Worm (Caenorhabditis elegans) whole organism, L4 larva: ENCODE data around the gene col-76.

Experiments used
- F26F4.8 ChIP-seq: fragments of 200-800 bp; sonication (Bioruptor generic); conservative IDR thresholded peaks from 2 replicates; pipeline ENCODE4 v1.3.6; 2022; ENCODE audit warnings: missing genetic modification characterization, missing compliant biosample characterization
- ces-1 ChIP-seq: fragments of 150-350 bp; sonication (generic microtip); optimal IDR thresholded peaks from 4 replicates; lab custom pipeline; 2014; ENCODE audit warnings: missing biosample characterization, missing genetic modification reagents, missing genetic modification characterization
- dmd-9 ChIP-seq: fragments of 200-800 bp; sonication (Bioruptor generic); IDR thresholded peaks from 2 replicates; pipeline ENCODE4 v1.3.6; 2022; ENCODE audit warnings: missing genetic modification reagents, missing genetic modification characterization, missing compliant biosample characterization
- dpl-1 ChIP-seq: fragments of 150-350 bp; optimal IDR thresholded peaks from 2 replicates; lab custom pipeline; 2014; ENCODE audit warnings: missing biosample characterization, missing genetic modification reagents, missing genetic modification characterization
- dve-1 ChIP-seq: sonication (generic microtip); optimal IDR thresholded peaks from 2 replicates; lab custom pipeline; 2017; ENCODE audit warnings: antibody characterized with exemption, mild to moderate bottlenecking, missing genetic modification characterization, missing compliant biosample characterization; ENCODE audit not compliant: insufficient read depth
- egl-27 ChIP-seq: sonication (generic microtip); optimal IDR thresholded peaks from 3 replicates; lab custom pipeline; 2017; ENCODE audit warnings: missing biosample characterization, missing genetic modification reagents, missing genetic modification characterization
- lin-29 ChIP-seq: fragments of 200-800 bp; sonication (Bioruptor generic); IDR thresholded peaks from 2 replicates; pipeline ENCODE4 v1.3.6; 2022; ENCODE audit warnings: missing genetic modification reagents, missing genetic modification characterization, missing compliant biosample characterization
- mxl-2 ChIP-seq: fragments of 200-800 bp; sonication (Bioruptor generic); conservative IDR thresholded peaks from 2 replicates; pipeline ENCODE4 v1.3.6; 2022; ENCODE audit warnings: missing genetic modification reagents, missing genetic modification characterization, missing compliant biosample characterization
- mxl-3 ChIP-seq: fragments of 200-800 bp; sonication (Bioruptor generic); optimal IDR thresholded peaks from 2 replicates; lab custom pipeline; 2018; ENCODE audit warnings: mild to moderate bottlenecking, missing genetic modification characterization, missing compliant biosample characterization
- nhr-237 ChIP-seq: sonication (generic microtip); optimal IDR thresholded peaks from 2 replicates; lab custom pipeline; 2017; ENCODE audit warnings: missing biosample characterization, missing genetic modification characterization
- snpc-4 ChIP-seq: fragments of 150-350 bp; optimal IDR thresholded peaks from 2 replicates; lab custom pipeline; 2014; ENCODE audit warnings: missing biosample characterization, missing genetic modification characterization
- unc-62 ChIP-seq, 3 experiments: fragments of 150-350 bp in 1 of 3; sonication (generic microtip); optimal IDR thresholded peaks in 2 of 3; peaks in 1 of 3; 1 replicate in 1 of 3; 2 replicates in 2 of 3; lab custom pipeline; 2014 to 2017; ENCODE audit warnings: missing biosample characterization in 3 of 3, missing genetic modification characterization in 3 of 3, missing genetic modification reagents in 3 of 3, missing genotype in 1 of 3
- zag-1 ChIP-seq: fragments of 150-350 bp; optimal IDR thresholded peaks from 2 replicates; lab custom pipeline; 2014; ENCODE audit warnings: missing biosample characterization, missing genetic modification characterization

- no peak for TF ChIP-seq F26F4.8
- no peak for TF ChIP-seq mxl-3
- TF ChIP-seq dpl-1 (GFP tag; lab: Kevin White, UChicago): no peak
- TF ChIP-seq snpc-4: no peak
- TF ChIP-seq lin-29 (GFP tag; lab: Robert Waterston, UW): no peak
- peak in 1 of 2 experiments; percentile 49 for TF ChIP-seq unc-62 (GFP tag; optimal IDR thresholded peaks at IDR 0.05 in 1 of 2; lab: Kevin White, UChicago)
- no peak for TF ChIP-seq unc-62 (tag; optimal IDR thresholded peaks at IDR 0.05; lab: Kevin White, UChicago)
- no peak for TF ChIP-seq egl-27 (tag; lab: Kevin White, UChicago)
- TF ChIP-seq nhr-237 (tag; lab: Kevin White, UChicago): no peak
- no peak for TF ChIP-seq zag-1 (tag; lab: Kevin White, UChicago)
- TF ChIP-seq dmd-9 (GFP tag; lab: Robert Waterston, UW): no peak
- TF ChIP-seq ces-1: no peak
- TF ChIP-seq mxl-2: no peak
- no peak for TF ChIP-seq dve-1 (tag; lab: Kevin White, UChicago)
These were observed 10.2 kb upstream of the col-76 start for ce11 chrII:8193922-8194321.
